Worm (Caenorhabditis elegans) whole organism, young adult: Measurements from ENCODE around the gene str-153.

ENCODE experiments used
- F57C9.4 ChIP-seq: sonication (generic microtip); optimal IDR thresholded peaks from 2 replicates; lab custom pipeline; 2017; ENCODE audit warnings: mild to moderate bottlenecking, missing genetic modification characterization, missing compliant biosample characterization
- ama-1 ChIP-seq, 3 experiments: fragments of 150-350 bp in 1 of 3; sonication (generic microtip) in 2 of 3; optimal IDR thresholded peaks; 2 replicates each; lab custom pipeline; 2014 to 2018; ENCODE audit warnings: missing biosample characterization in 2 of 3, missing genetic modification characterization in 2 of 3, missing genetic modification reagents in 2 of 3
- ceh-40 ChIP-seq: fragments of 200-800 bp; sonication (Bioruptor generic); IDR thresholded peaks from 2 replicates; pipeline ENCODE4 v1.3.6; 2022; ENCODE audit warnings: missing genetic modification characterization, missing compliant biosample characterization
- dpff-1 ChIP-seq: sonication (generic microtip); optimal IDR thresholded peaks from 2 replicates; lab custom pipeline; 2017; ENCODE audit warnings: mild to moderate bottlenecking, missing genetic modification characterization, missing compliant biosample characterization
- fkh-3 ChIP-seq: sonication (generic microtip); optimal IDR thresholded peaks from 2 replicates; lab custom pipeline; 2016; ENCODE audit warnings: mild to moderate bottlenecking, missing genetic modification characterization, missing compliant biosample characterization
- hlh-26 ChIP-seq: fragments of 200-800 bp; sonication (Bioruptor generic); conservative IDR thresholded peaks from 2 replicates; pipeline ENCODE4 v1.3.6; 2022; ENCODE audit warnings: missing genetic modification reagents, missing genetic modification characterization, missing compliant biosample characterization
- lin-54 ChIP-seq: fragments of 200-800 bp; sonication (Bioruptor generic); optimal IDR thresholded peaks from 2 replicates; lab custom pipeline; 2018; ENCODE audit warnings: mild to moderate bottlenecking, missing genetic modification characterization, missing compliant biosample characterization
- nhr-80 ChIP-seq: sonication (generic microtip); optimal IDR thresholded peaks from 2 replicates; lab custom pipeline; 2016; ENCODE audit warnings: missing genetic modification characterization, missing compliant biosample characterization
- repo-1 ChIP-seq: sonication (generic microtip); optimal IDR thresholded peaks from 2 replicates; lab custom pipeline; 2017; ENCODE audit warnings: mild to moderate bottlenecking, missing genetic modification characterization, missing compliant biosample characterization
- tlf-1 ChIP-seq: fragments of 200-800 bp; sonication (Bioruptor generic); optimal IDR thresholded peaks from 2 replicates; lab custom pipeline; 2018; ENCODE audit warnings: mild to moderate bottlenecking, missing genetic modification characterization, missing compliant biosample characterization
- unc-130 ChIP-seq: sonication (generic microtip); optimal IDR thresholded peaks from 2 replicates; lab custom pipeline; 2016; ENCODE audit warnings: missing genetic modification reagents, missing genetic modification characterization, missing compliant biosample characterization
- unc-62 ChIP-seq: fragments of 150-350 bp; optimal IDR thresholded peaks from 2 replicates; lab custom pipeline; 2014; ENCODE audit warnings: missing biosample characterization, missing genetic modification reagents, missing genetic modification characterization
- ztf-3 ChIP-seq: fragments of 200-800 bp; sonication (Bioruptor generic); optimal IDR thresholded peaks from 2 replicates; lab custom pipeline; 2018; ENCODE audit warnings: mild to moderate bottlenecking, missing genetic modification characterization, missing compliant biosample characterization

DNA sequence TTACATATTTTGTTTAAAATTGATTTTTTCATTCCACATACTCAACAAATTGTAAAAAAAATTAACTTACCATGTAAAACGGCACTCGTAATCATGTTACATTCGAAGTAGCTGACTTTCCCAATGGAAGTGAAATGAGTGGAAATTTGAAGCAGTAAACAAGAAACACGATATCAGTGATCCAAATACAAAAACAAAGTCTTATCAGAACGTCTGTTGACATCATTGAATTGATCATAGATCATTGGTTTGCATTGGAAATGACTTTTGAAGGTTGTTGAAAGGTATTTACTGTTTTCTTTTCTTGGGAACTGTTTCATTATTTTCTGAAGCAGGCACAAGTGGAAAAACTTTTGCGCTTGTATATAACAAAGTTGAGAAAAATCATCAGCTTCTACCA, 41.8 kb downstream of the str-153 start, which contains the start of gene Y9C9A.16:
- TF ChIP-seq lin-54 (GFP tag; lab: Kevin White, UChicago) = no peak
- TF ChIP-seq unc-62 = no peak
- no peak for TF ChIP-seq ztf-3 (GFP tag; lab: Kevin White, UChicago)
- TF ChIP-seq fkh-3 (tag; lab: Kevin White, UChicago) = no peak
- no peak for TF ChIP-seq hlh-26 (GFP tag; lab: Robert Waterston, UW)
- no peak for TF ChIP-seq repo-1 (tag; lab: Kevin White, UChicago)
- no peak for TF ChIP-seq dpff-1
- TF ChIP-seq tlf-1 = no peak
- TF ChIP-seq nhr-80 (tag; lab: Kevin White, UChicago) = no peak
- no peak for TF ChIP-seq ama-1 (optimal IDR thresholded peaks at IDR 0.05; lab: Kevin White, UChicago)
- TF ChIP-seq ama-1 (GFP tag; optimal IDR thresholded peaks at IDR 0.05; lab: Kevin White, UChicago) = no peak
- TF ChIP-seq F57C9.4 (tag; lab: Kevin White, UChicago) = no peak
- no peak for TF ChIP-seq ceh-40
- TF ChIP-seq unc-130 = no peak
